Worm (Caenorhabditis elegans) whole organism, L3 larva: Measurements from ENCODE around the gene sre-45.

Experiments
- ZK546.5 ChIP-seq: sonication (generic microtip); optimal IDR thresholded peaks from 2 replicates; lab custom pipeline; 2017; ENCODE audit warnings: missing biosample characterization, missing genetic modification characterization
- aly-2 ChIP-seq: fragments of 150-350 bp; optimal IDR thresholded peaks from 2 replicates; lab custom pipeline; 2014; ENCODE audit warnings: missing biosample characterization, missing genetic modification characterization
- ama-1 ChIP-seq: fragments of 150-350 bp; optimal IDR thresholded peaks from 2 replicates; lab custom pipeline; 2018
- ceh-16 ChIP-seq: sonication (generic microtip); optimal IDR thresholded peaks from 2 replicates; lab custom pipeline; 2017; ENCODE audit warnings: missing biosample characterization, missing genetic modification characterization
- ceh-82 ChIP-seq: fragments of 150-350 bp; optimal IDR thresholded peaks from 2 replicates; lab custom pipeline; 2014; ENCODE audit warnings: missing biosample characterization, missing genetic modification characterization
- ceh-9 ChIP-seq: sonication (generic microtip); optimal IDR thresholded peaks from 2 replicates; lab custom pipeline; 2018; ENCODE audit warnings: missing biosample characterization, missing genetic modification characterization
- daf-12 ChIP-seq: fragments of 150-350 bp; optimal IDR thresholded peaks from 2 replicates; lab custom pipeline; 2014; ENCODE audit warnings: missing biosample characterization, missing genetic modification reagents, missing genetic modification characterization
- egl-5 ChIP-seq: fragments of 150-350 bp; optimal IDR thresholded peaks from 2 replicates; lab custom pipeline; 2017; ENCODE audit warnings: missing biosample characterization, missing genetic modification reagents, missing genetic modification characterization, inconsistent platforms
- elt-1 ChIP-seq: fragments of 150-350 bp; optimal IDR thresholded peaks from 2 replicates; lab custom pipeline; 2014; ENCODE audit warnings: missing biosample characterization, missing genetic modification characterization
- elt-2 ChIP-seq: sonication (generic microtip); optimal IDR thresholded peaks from 2 replicates; lab custom pipeline; 2016; ENCODE audit warnings: missing genetic modification reagents, mild to moderate bottlenecking, missing genetic modification characterization, missing compliant biosample characterization
- elt-3 ChIP-seq, 3 experiments: fragments of 150-350 bp in 1 of 3; sonication (generic microtip) in 2 of 3; optimal IDR thresholded peaks; 2 replicates in 2 of 3; 4 replicates in 1 of 3; lab custom pipeline; 2014 to 2017; ENCODE audit warnings: missing biosample characterization in 3 of 3, missing genetic modification characterization in 3 of 3
- fkh-10 ChIP-seq: sonication (generic microtip); optimal IDR thresholded peaks from 2 replicates; lab custom pipeline; 2017; ENCODE audit warnings: missing biosample characterization, missing genetic modification reagents, missing genetic modification characterization
- fkh-2 ChIP-seq: fragments of 150-350 bp; optimal IDR thresholded peaks from 2 replicates; lab custom pipeline; 2014; ENCODE audit warnings: missing biosample characterization, missing genetic modification reagents, missing genetic modification characterization
- fos-1 ChIP-seq: fragments of 150-350 bp; optimal IDR thresholded peaks from 2 replicates; lab custom pipeline; 2014; ENCODE audit warnings: missing biosample characterization, missing genetic modification characterization
- jun-1 ChIP-seq: fragments of 150-350 bp; optimal IDR thresholded peaks from 2 replicates; lab custom pipeline; 2014; ENCODE audit warnings: missing biosample characterization, missing genetic modification reagents, missing genetic modification characterization
- lin-15B ChIP-seq: fragments of 150-350 bp; optimal IDR thresholded peaks from 2 replicates; lab custom pipeline; 2014; ENCODE audit warnings: missing biosample characterization, missing genetic modification characterization
- lin-39 ChIP-seq: fragments of 150-350 bp; optimal IDR thresholded peaks from 2 replicates; lab custom pipeline; 2018; ENCODE audit warnings: missing biosample characterization, missing genetic modification reagents, missing genetic modification characterization
- mdl-1 ChIP-seq: fragments of 150-350 bp; optimal IDR thresholded peaks from 2 replicates; lab custom pipeline; 2014; ENCODE audit warnings: missing biosample characterization, missing genetic modification characterization
- nfya-1 ChIP-seq: sonication (generic microtip); optimal IDR thresholded peaks from 2 replicates; lab custom pipeline; 2017; ENCODE audit warnings: missing genetic modification characterization, mild to moderate bottlenecking, missing compliant biosample characterization, antibody characterized with exemption, moderate library complexity; ENCODE audit not compliant: insufficient read depth
- nhr-11 ChIP-seq: fragments of 150-350 bp; optimal IDR thresholded peaks from 2 replicates; lab custom pipeline; 2014; ENCODE audit warnings: missing biosample characterization, missing genetic modification characterization
- nhr-23 ChIP-seq: fragments of 150-350 bp; optimal IDR thresholded peaks from 2 replicates; lab custom pipeline; 2014; ENCODE audit warnings: missing biosample characterization, missing genetic modification reagents, missing genetic modification characterization
- nhr-237 ChIP-seq: fragments of 150-350 bp; optimal IDR thresholded peaks from 2 replicates; lab custom pipeline; 2014; ENCODE audit warnings: missing biosample characterization, missing genetic modification characterization
- nhr-25 ChIP-seq: sonication (generic microtip); optimal IDR thresholded peaks from 2 replicates; lab custom pipeline; 2017; ENCODE audit warnings: missing biosample characterization, missing genetic modification characterization
- nhr-67 ChIP-seq: fragments of 150-350 bp; optimal IDR thresholded peaks from 2 replicates; lab custom pipeline; 2014; ENCODE audit warnings: missing biosample characterization, missing genetic modification characterization
- nhr-76 ChIP-seq: fragments of 150-350 bp; sonication (generic microtip); optimal IDR thresholded peaks from 5 replicates; lab custom pipeline; 2014; ENCODE audit warnings: missing biosample characterization, missing genetic modification characterization
- nhr-77 ChIP-seq: fragments of 150-350 bp; optimal IDR thresholded peaks from 2 replicates; lab custom pipeline; 2014; ENCODE audit warnings: missing biosample characterization, missing genetic modification characterization
- pha-4 ChIP-seq: fragments of 150-350 bp; optimal IDR thresholded peaks from 2 replicates; lab custom pipeline; 2014; ENCODE audit warnings: missing biosample characterization, missing genetic modification reagents, missing genetic modification characterization
- pqm-1 ChIP-seq: fragments of 150-350 bp; optimal IDR thresholded peaks from 2 replicates; lab custom pipeline; 2017; ENCODE audit warnings: missing biosample characterization, missing genetic modification characterization, inconsistent platforms
- sea-2 ChIP-seq: fragments of 150-350 bp; sonication (generic microtip); optimal IDR thresholded peaks from 4 replicates; lab custom pipeline; 2014; ENCODE audit warnings: missing biosample characterization, missing genetic modification reagents, missing genetic modification characterization
- tbx-2 ChIP-seq: sonication (generic microtip); optimal IDR thresholded peaks from 2 replicates; lab custom pipeline; 2016; ENCODE audit warnings: mild to moderate bottlenecking, missing genetic modification characterization, missing compliant biosample characterization
- unc-39 ChIP-seq: sonication (generic microtip); optimal IDR thresholded peaks from 4 replicates; lab custom pipeline; 2017; ENCODE audit warnings: missing biosample characterization, missing genetic modification characterization
- unc-62 ChIP-seq: fragments of 150-350 bp; sonication (generic microtip); optimal IDR thresholded peaks from 4 replicates; lab custom pipeline; 2014; ENCODE audit warnings: missing biosample characterization, missing genetic modification reagents, missing genetic modification characterization
- zag-1 ChIP-seq: fragments of 150-350 bp; optimal IDR thresholded peaks from 2 replicates; lab custom pipeline; 2014; ENCODE audit warnings: missing biosample characterization, missing genetic modification characterization
- ztf-11 ChIP-seq: fragments of 150-350 bp; optimal IDR thresholded peaks from 2 replicates; lab custom pipeline; 2014; ENCODE audit warnings: missing biosample characterization, missing genetic modification characterization
- ztf-4 ChIP-seq: fragments of 150-350 bp; optimal IDR thresholded peaks from 2 replicates; lab custom pipeline; 2014; ENCODE audit warnings: missing biosample characterization, missing genetic modification characterization

The sre-45 gene

DNA sequence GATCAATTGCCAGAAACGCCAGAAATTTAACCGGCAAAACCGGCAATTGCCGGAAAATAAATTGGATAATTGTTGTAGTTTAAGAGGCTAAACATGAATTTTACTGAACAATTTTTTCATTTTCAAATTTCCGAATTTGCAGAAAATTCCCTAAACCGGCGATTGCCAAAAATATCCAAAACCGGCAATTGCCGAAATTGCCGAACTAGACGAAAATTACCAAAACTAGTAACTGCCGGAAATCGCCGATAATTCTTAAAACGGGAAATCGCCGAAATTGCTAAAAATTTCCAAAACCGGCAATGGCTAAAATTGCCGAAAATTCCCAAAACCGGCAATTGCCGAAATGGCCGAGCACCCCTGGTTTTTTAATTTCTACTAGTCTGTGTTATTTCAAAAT is 38.3 kb upstream of the sre-45 start:
- TF ChIP-seq aly-2 (tag; lab: Kevin White, UChicago) (no peak), sea-2 (GFP tag; lab: Kevin White, UChicago) (no peak), nhr-67 (no peak), elt-3 (tag; optimal IDR thresholded peaks at IDR 0.05; lab: Kevin White, UChicago) (no peak), elt-2 (no peak), nfya-1 (tag; lab: Kevin White, UChicago) (no peak), fos-1 (tag; lab: Kevin White, UChicago) (no peak), ceh-82 (tag; lab: Kevin White, UChicago) (no peak), nhr-77 (tag; lab: Kevin White, UChicago) (no peak), unc-62 (GFP tag; lab: Kevin White, UChicago) (no peak), lin-15B (no peak), ceh-9 (tag; lab: Kevin White, UChicago) (no peak), nhr-76 (no peak), ztf-11 (tag; lab: Kevin White, UChicago) (no peak), fkh-10 (GFP tag; lab: Kevin White, UChicago) (no peak), egl-5 (tag; lab: Kevin White, UChicago) (no peak), nhr-23 (no peak), zag-1 (tag; lab: Kevin White, UChicago) (no peak)

DNA sequence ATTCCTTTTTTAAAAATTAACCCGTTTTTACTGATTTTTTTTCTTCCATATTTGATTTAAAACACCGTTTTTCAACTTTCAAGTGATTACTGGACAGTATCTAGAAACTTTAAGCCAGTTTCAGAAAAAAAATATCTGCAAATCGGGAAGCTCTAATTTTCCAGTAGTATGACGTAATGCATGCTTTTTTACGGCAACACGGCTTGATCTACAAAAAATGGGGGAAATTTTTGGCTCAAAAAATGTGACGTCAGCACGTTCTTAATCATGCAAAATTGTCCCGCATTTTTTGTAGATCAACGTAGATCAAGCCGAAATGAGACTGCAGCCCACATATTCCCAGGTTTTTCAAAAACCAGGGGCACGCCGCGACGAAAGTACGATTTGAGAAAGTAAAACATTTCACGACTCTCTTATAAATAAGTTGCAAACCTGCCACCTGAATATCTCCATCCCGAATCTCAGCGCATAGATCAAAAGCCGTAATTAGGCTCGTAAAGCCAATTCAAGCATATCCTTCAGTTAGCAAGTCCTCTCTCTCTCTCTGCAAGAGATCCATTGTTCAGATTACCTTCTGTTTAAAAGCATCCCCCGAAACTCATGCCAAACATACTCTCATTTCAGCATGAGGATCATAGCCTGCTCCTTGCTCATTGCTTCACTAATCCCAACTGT is 35.8 kb upstream of the sre-45 start, which contains the start of gene E01G4.6:
TSS of gene E01G4.6 (plus strand) at position 625 of the 675 bp plus-strand sequence.
- TF ChIP-seq ceh-82 (tag; lab: Kevin White, UChicago) (no peak), jun-1 (tag; lab: Kevin White, UChicago) (no peak), elt-2 (no peak), ztf-4 (tag; lab: Kevin White, UChicago) (no peak), ama-1 (no peak), nhr-67 (no peak), ceh-16 (tag; lab: Kevin White, UChicago) (no peak), elt-1 (tag; lab: Kevin White, UChicago) (no peak)
- TF ChIP-seq, all 47 proteins: peak for 0

DNA sequence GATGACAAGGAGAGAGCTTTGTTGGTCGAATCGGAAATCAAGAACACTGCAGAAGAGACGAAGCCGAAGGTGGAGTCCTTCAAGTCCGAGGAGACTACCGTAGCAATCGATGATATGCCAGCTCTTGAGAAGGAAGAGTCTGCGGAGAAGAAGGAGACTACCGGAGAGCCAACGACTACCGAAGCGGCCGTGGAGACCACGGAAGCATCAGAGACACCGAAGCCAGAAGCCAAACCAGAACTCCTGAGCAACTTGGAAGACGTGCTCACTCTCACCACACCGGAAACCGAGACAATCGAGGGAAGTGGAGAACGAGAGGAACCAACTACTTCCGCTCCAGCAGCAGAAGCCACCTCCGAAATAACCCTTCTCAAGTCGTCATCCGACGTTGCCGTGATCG is 33.6 kb upstream of the sre-45 start:
- TF ChIP-seq ceh-16 (tag; lab: Kevin White, UChicago): no peak
- TF ChIP-seq fkh-2 (tag; lab: Kevin White, UChicago): no peak
- no peak for TF ChIP-seq elt-1 (tag; lab: Kevin White, UChicago)
- TF ChIP-seq fkh-10 (GFP tag; lab: Kevin White, UChicago): no peak
- no peak for TF ChIP-seq fos-1 (tag; lab: Kevin White, UChicago)
- TF ChIP-seq elt-3 (tag; optimal IDR thresholded peaks at IDR 0.05; lab: Kevin White, UChicago): no peak

DNA sequence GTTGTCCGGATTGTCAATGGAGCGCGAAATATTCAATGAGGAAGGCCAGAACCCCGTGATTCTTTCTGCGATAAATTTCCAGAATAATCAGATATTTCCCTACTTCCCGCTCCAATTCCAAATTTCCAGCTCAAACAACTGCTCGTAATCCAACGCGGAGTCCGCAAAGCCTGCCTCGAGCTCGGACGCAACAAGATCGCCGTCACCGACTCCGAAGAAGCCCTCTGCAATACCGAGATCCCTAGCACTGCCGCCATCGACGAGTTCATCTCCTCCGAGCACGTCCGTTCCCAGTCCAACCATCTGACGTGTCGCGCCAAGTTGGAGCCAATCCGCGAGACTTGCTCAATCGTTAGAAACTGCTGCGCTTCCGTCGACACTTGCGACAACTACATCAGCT is 32.6 kb upstream of the sre-45 start:
- TF ChIP-seq ceh-82 (tag; lab: Kevin White, UChicago): no peak
- TF ChIP-seq ceh-9 (tag; lab: Kevin White, UChicago): no peak
- TF ChIP-seq lin-15B: no peak
- no peak for TF ChIP-seq nhr-11 (tag; lab: Kevin White, UChicago)
- TF ChIP-seq mdl-1 (tag; lab: Kevin White, UChicago): no peak
- TF ChIP-seq daf-12 (tag; lab: Kevin White, UChicago): no peak
- TF ChIP-seq nhr-76: no peak

DNA sequence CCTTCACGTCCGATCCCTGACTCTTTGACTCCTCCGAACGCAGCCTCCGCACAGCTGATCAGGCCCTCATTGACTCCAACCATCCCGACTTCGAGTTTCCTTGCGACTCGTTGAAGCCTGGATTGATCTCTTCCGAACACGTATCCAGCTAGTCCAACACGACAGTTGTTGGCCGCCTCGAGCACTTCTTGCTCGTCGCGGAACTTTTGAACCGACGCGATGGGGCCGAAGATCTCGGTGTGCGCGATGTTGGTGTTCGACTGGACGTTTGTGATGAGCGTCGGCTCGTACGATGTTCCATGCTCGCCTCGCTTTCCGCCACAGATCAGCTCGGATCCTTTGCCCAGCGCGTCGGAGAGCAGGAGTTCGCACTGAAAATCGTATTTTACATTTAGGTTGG is 30.1 kb upstream of the sre-45 start:
- TF ChIP-seq pha-4 (tag; lab: Kevin White, UChicago) (no peak), nhr-11 (tag; lab: Kevin White, UChicago) (no peak), ztf-4 (tag; lab: Kevin White, UChicago) (no peak), mdl-1 (tag; lab: Kevin White, UChicago) (no peak), ztf-11 (tag; lab: Kevin White, UChicago) (no peak), pqm-1 (tag; lab: Kevin White, UChicago) (no peak), nhr-237 (tag; lab: Kevin White, UChicago) (no peak), ama-1 (no peak), ceh-82 (tag; lab: Kevin White, UChicago) (no peak)

DNA sequence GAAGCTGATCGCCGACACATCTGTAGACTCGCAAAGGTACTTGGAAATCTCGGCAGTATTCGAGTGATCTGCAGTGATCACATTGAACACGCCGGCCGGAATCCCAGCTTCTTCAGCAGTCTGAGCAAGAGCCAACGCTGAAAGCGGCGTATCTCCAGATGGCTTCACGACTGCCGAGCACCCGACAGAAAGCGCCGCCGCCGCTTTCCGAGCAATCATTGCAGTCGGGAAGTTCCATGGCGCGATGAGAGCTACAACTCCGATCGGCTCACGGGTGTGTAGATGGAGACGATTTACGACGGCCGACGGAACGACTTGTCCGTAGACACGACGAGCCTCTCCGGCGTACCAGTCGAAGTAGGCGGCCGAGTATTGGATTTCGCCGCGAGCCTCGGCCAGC is 27.8 kb upstream of the sre-45 start:
- no peak for TF ChIP-seq nhr-67
- no peak for TF ChIP-seq ZK546.5 (tag; lab: Kevin White, UChicago)
- TF ChIP-seq nhr-25 (tag; lab: Kevin White, UChicago): no peak
- no peak for TF ChIP-seq mdl-1 (tag; lab: Kevin White, UChicago)
- TF ChIP-seq lin-39 (tag; lab: Kevin White, UChicago): no peak
- TF ChIP-seq egl-5 (tag; lab: Kevin White, UChicago): no peak
- TF ChIP-seq unc-62 (GFP tag; lab: Kevin White, UChicago): no peak
- TF ChIP-seq unc-39 (tag; lab: Kevin White, UChicago): no peak
- no peak for TF ChIP-seq nhr-11 (tag; lab: Kevin White, UChicago)
- no peak for TF ChIP-seq elt-1 (tag; lab: Kevin White, UChicago)
- TF ChIP-seq tbx-2: no peak
